Fruit fly (Drosophila melanogaster) S2 (cell line): ENCODE measurements around the gene TotA.

Source experiments
- CG8478 ChIP-seq: fragments of >200 bp; optimal IDR thresholded peaks from 2 replicates; lab custom pipeline; 2018
- CTCF ChIP-seq, 2 experiments: fragments of >200 bp; optimal IDR thresholded peaks; 2 replicates each; lab custom pipeline; 2018

DNA sequence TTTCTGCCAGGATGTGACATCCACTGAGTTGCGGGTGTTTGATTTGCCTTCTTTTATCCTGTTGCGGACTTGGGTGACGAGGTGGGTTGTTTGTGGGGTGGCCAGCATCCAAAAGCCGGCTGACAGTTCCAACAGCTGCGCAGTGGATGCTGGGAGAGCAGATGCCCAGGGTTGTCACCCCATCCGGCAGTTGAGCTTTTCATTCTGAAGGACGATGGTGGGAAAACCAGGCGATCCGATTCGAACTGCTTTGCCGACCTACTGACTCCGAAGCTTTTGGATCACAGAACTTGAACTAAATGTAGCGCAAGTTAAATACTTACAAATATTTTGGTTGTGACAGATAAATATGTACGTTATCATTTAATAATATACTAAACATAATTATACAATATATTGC is 4.6 kb upstream of the TotA start, which contains the start of gene KaiR1D:
- no peak for TF ChIP-seq CG8478 (lab: Kevin White, UChicago)
- TF ChIP-seq CTCF (optimal IDR thresholded peaks at IDR 0.05; lab: Kevin White, UChicago): no peak
